Worm (Caenorhabditis elegans): ENCODE measurements around the gene F40G12.5.

- TF ChIP-seq nhr-76 (tag; optimal IDR thresholded peaks at IDR 0.05) (no peak), fos-1 (tag; optimal IDR thresholded peaks at IDR 0.05) (no peak), lin-39 (tag; optimal IDR thresholded peaks at IDR 0.05) (no peak), nhr-28 (tag; optimal IDR thresholded peaks at IDR 0.05) (no peak), ceh-82 (tag; optimal IDR thresholded peaks at IDR 0.05) (no peak), snpc-4 (tag; optimal IDR thresholded peaks at IDR 0.05) (no peak), nfya-1 (tag; optimal IDR thresholded peaks at IDR 0.05; ENCODE audit: insufficient read depth) (no peak), ceh-16 (tag; optimal IDR thresholded peaks at IDR 0.05) (no peak), pha-4 (tag; optimal IDR thresholded peaks at IDR 0.05) (no peak)
These were observed 18.6 kb downstream of the F40G12.5 start, which contains the start of gene K02E11.5 for ce11 chrV:14252025-14252424.
